Fruit fly (Drosophila melanogaster): ENCODE results near the gene CG17855.

- TF ChIP-seq EcR (GFP tag; optimal IDR thresholded peaks at IDR 0.05) (no peak), CG8478 (optimal IDR thresholded peaks at IDR 0.05) (no peak), psq (optimal IDR thresholded peaks at IDR 0.05) (no peak), pan (optimal IDR thresholded peaks at IDR 0.05) (no peak)
These were observed 30.4 kb downstream of the CG17855 start for dm6 chr2L:9570673-9571193.
